Worm (Caenorhabditis elegans) whole organism, L2 larva: ENCODE data around the gene srh-245.

ENCODE experiments used
- F13H6.1 ChIP-seq: sonication (generic microtip); optimal IDR thresholded peaks from 2 replicates; lab custom pipeline; 2016; ENCODE audit warnings: missing genetic modification characterization, missing compliant biosample characterization
- R02D3.7 ChIP-seq: fragments of 150-350 bp; optimal IDR thresholded peaks from 2 replicates; lab custom pipeline; 2014; ENCODE audit warnings: missing biosample characterization, missing genetic modification characterization
- ZK546.5 ChIP-seq: sonication (generic microtip); optimal IDR thresholded peaks from 2 replicates; lab custom pipeline; 2017; ENCODE audit warnings: missing biosample characterization, missing genetic modification characterization
- alr-1 ChIP-seq: fragments of 150-350 bp; optimal IDR thresholded peaks from 2 replicates; lab custom pipeline; 2014; ENCODE audit warnings: missing biosample characterization, missing genetic modification characterization
- ceh-16 ChIP-seq: fragments of 150-350 bp; optimal IDR thresholded peaks from 2 replicates; lab custom pipeline; 2014; ENCODE audit warnings: missing biosample characterization, missing genetic modification characterization
- crh-2 ChIP-seq: sonication (generic microtip); optimal IDR thresholded peaks from 2 replicates; lab custom pipeline; 2017; ENCODE audit warnings: missing biosample characterization, missing genetic modification characterization
- dmd-4 ChIP-seq: sonication (generic microtip); optimal IDR thresholded peaks from 2 replicates; lab custom pipeline; 2017; ENCODE audit warnings: missing biosample characterization, missing genetic modification characterization
- egl-27 ChIP-seq: sonication (generic microtip); optimal IDR thresholded peaks from 3 replicates; lab custom pipeline; 2017; ENCODE audit warnings: missing biosample characterization, missing genetic modification reagents, missing genetic modification characterization
- elt-3 ChIP-seq: sonication (generic microtip); optimal IDR thresholded peaks from 2 replicates; lab custom pipeline; 2017; ENCODE audit warnings: missing biosample characterization, missing genetic modification characterization
- fos-1 ChIP-seq: fragments of 150-350 bp; optimal IDR thresholded peaks from 2 replicates; lab custom pipeline; 2014; ENCODE audit warnings: missing biosample characterization, missing genetic modification characterization
- gmeb-1 ChIP-seq: fragments of 150-350 bp; optimal IDR thresholded peaks from 2 replicates; lab custom pipeline; 2014; ENCODE audit warnings: missing biosample characterization, missing genetic modification characterization
- lin-11 ChIP-seq: fragments of 150-350 bp; sonication (generic microtip); optimal IDR thresholded peaks from 2 replicates; lab custom pipeline; 2014; ENCODE audit warnings: missing biosample characterization, missing genetic modification characterization, inconsistent platforms, mixed read lengths
- lsy-2 ChIP-seq, 2 experiments: fragments of 150-350 bp in 1 of 2; sonication (generic microtip) in 1 of 2; optimal IDR thresholded peaks; 2 replicates each; lab custom pipeline; 2014 to 2017; ENCODE audit warnings: missing biosample characterization in 2 of 2, missing genetic modification characterization in 2 of 2
- mab-5 ChIP-seq: fragments of 150-350 bp; optimal IDR thresholded peaks from 2 replicates; lab custom pipeline; 2014; ENCODE audit warnings: missing biosample characterization, missing genetic modification characterization
- mbf-1 ChIP-seq: sonication (generic microtip); optimal IDR thresholded peaks from 2 replicates; lab custom pipeline; 2017; ENCODE audit warnings: missing biosample characterization, missing genetic modification characterization
- mdl-1 ChIP-seq, 2 experiments: fragments of 150-350 bp in 1 of 2; sonication (generic microtip) in 1 of 2; optimal IDR thresholded peaks; 2 replicates each; lab custom pipeline; 2017; ENCODE audit warnings: missing biosample characterization in 2 of 2, missing genetic modification characterization in 2 of 2
- nhr-11 ChIP-seq: fragments of 150-350 bp; optimal IDR thresholded peaks from 2 replicates; lab custom pipeline; 2014; ENCODE audit warnings: missing biosample characterization, missing genetic modification characterization
- nhr-12 ChIP-seq: fragments of 150-350 bp; optimal IDR thresholded peaks from 2 replicates; lab custom pipeline; 2014; ENCODE audit warnings: missing biosample characterization, missing genetic modification characterization
- nhr-129 ChIP-seq: fragments of 150-350 bp; optimal IDR thresholded peaks from 2 replicates; lab custom pipeline; 2014; ENCODE audit warnings: missing biosample characterization, missing genetic modification characterization
- nhr-21 ChIP-seq: fragments of 150-350 bp; optimal IDR thresholded peaks from 2 replicates; lab custom pipeline; 2014; ENCODE audit warnings: missing biosample characterization, missing genetic modification characterization
- nhr-23 ChIP-seq: fragments of 150-350 bp; optimal IDR thresholded peaks from 2 replicates; lab custom pipeline; 2014; ENCODE audit warnings: missing biosample characterization, missing genetic modification reagents, missing genetic modification characterization
- nhr-237 ChIP-seq: fragments of 150-350 bp; optimal IDR thresholded peaks from 2 replicates; lab custom pipeline; 2014; ENCODE audit warnings: missing biosample characterization, missing genetic modification characterization
- nhr-77 ChIP-seq: fragments of 150-350 bp; optimal IDR thresholded peaks from 2 replicates; lab custom pipeline; 2014; ENCODE audit warnings: missing biosample characterization, missing genetic modification characterization
- peb-1 ChIP-seq: fragments of 150-350 bp; optimal IDR thresholded peaks from 2 replicates; lab custom pipeline; 2014; ENCODE audit warnings: missing biosample characterization, missing genetic modification characterization
- sem-4 ChIP-seq: fragments of 150-350 bp; optimal IDR thresholded peaks from 2 replicates; lab custom pipeline; 2014; ENCODE audit warnings: missing biosample characterization, missing genetic modification reagents, missing genetic modification characterization
- skn-1 ChIP-seq: sonication (generic microtip); optimal IDR thresholded peaks from 2 replicates; lab custom pipeline; 2017; ENCODE audit warnings: missing biosample characterization, missing genetic modification characterization
- sma-9 ChIP-seq, 2 experiments: fragments of 150-350 bp in 1 of 2; sonication (generic microtip) in 1 of 2; optimal IDR thresholded peaks; 2 replicates each; lab custom pipeline; 2014 to 2016; ENCODE audit warnings: missing genetic modification characterization in 2 of 2, mild to moderate bottlenecking in 1 of 2, missing biosample characterization in 1 of 2, missing compliant biosample characterization in 1 of 2, missing genetic modification reagents in 1 of 2, moderate library complexity in 1 of 2
- snpc-4 ChIP-seq: fragments of 150-350 bp; optimal IDR thresholded peaks from 2 replicates; lab custom pipeline; 2014; ENCODE audit warnings: missing biosample characterization, missing genetic modification characterization
- unc-39 ChIP-seq: fragments of 150-350 bp; optimal IDR thresholded peaks from 2 replicates; lab custom pipeline; 2014; ENCODE audit warnings: missing biosample characterization, missing genetic modification characterization
- unc-55 ChIP-seq: fragments of 150-350 bp; sonication (generic microtip); optimal IDR thresholded peaks from 3 replicates; lab custom pipeline; 2014; ENCODE audit warnings: missing biosample characterization, missing genetic modification reagents, missing genetic modification characterization
- unc-62 ChIP-seq: fragments of 150-350 bp; optimal IDR thresholded peaks from 2 replicates; lab custom pipeline; 2014; ENCODE audit warnings: missing biosample characterization, missing genetic modification reagents, missing genetic modification characterization
- zag-1 ChIP-seq: fragments of 150-350 bp; optimal IDR thresholded peaks from 2 replicates; lab custom pipeline; 2014; ENCODE audit warnings: missing biosample characterization, missing genetic modification characterization
- ztf-1 ChIP-seq: fragments of 200-800 bp; sonication (Bioruptor generic); conservative IDR thresholded peaks from 2 replicates; pipeline ENCODE4 v1.3.6; 2022; ENCODE audit warnings: missing genetic modification characterization, missing compliant biosample characterization
- ztf-11 ChIP-seq: sonication (generic microtip); optimal IDR thresholded peaks from 2 replicates; lab custom pipeline; 2017; ENCODE audit warnings: missing biosample characterization, missing genetic modification characterization
- ztf-4 ChIP-seq: fragments of 150-350 bp; optimal IDR thresholded peaks from 2 replicates; lab custom pipeline; 2014; ENCODE audit warnings: missing biosample characterization, missing genetic modification characterization

Gene srh-245

DNA sequence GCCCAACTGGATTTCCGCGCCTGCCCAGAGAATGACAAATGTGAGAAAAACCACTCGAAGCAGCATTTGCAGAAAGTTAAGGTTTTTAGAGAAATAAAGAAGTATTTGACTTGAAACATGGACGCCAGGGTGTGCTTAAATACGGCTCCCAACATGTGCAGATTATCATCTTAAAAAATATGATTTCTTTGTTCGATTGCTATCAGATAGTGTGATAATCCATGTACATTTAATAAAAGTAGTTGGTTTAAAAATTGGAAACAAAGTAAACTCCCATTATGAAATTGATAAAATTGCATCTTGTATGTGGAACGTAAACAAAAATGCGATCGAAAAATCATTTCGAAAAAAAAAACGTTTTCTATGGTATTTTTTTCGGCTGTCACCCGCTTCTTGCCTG, 28.1 kb downstream of the srh-245 start, which contains the start of gene F48G7.8:
Gene F48G7.8, minus strand, starts transcription at position 101 of the 400 bp plus-strand sequence.
- TF ChIP-seq elt-3 (tag; lab: Kevin White, UChicago) = no peak
- TF ChIP-seq peb-1 (tag; lab: Kevin White, UChicago) = no peak
- no peak for TF ChIP-seq crh-2 (tag; lab: Kevin White, UChicago)
- no peak for TF ChIP-seq nhr-11 (tag; lab: Kevin White, UChicago)
- no peak for TF ChIP-seq nhr-77 (tag; lab: Kevin White, UChicago)
- TF ChIP-seq fos-1 (tag; lab: Kevin White, UChicago) = no peak
- no peak for TF ChIP-seq ztf-11 (tag; lab: Kevin White, UChicago)
- no peak for TF ChIP-seq unc-62 (GFP tag; lab: Kevin White, UChicago)
- no peak for TF ChIP-seq ztf-4 (tag; lab: Kevin White, UChicago)
- no peak for TF ChIP-seq mbf-1
- no peak for TF ChIP-seq nhr-237 (tag; lab: Kevin White, UChicago)
- no peak for TF ChIP-seq egl-27 (tag; lab: Kevin White, UChicago)
- TF ChIP-seq ceh-16 = no peak
- TF ChIP-seq F13H6.1 (tag; lab: Kevin White, UChicago) = no peak
- no peak for TF ChIP-seq nhr-21 (tag; lab: Kevin White, UChicago)
- TF ChIP-seq ztf-1 (GFP tag; lab: Robert Waterston, UW) = no peak
- no peak for TF ChIP-seq gmeb-1

DNA sequence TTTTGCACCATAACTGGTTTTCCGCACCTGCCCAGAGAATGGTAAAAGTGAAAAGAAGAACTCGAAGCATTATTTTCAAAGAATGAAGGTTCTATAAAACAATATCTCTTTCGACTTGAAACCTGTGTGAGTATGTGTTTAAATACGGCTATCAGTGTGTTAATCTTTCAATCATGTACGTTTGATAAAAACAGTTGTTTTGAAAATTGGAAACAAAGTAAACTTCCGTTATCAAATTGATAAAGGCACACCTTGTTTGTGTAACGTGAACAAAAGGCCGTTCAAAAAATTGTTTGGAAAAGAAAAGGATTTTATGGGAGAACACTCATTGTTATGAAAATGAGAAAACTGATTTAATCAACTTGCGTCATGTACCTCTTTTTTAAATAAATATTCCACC, 29.4 kb downstream of the srh-245 start, which contains the start of gene F48G7.7:
Gene F48G7.7, minus strand, starts transcription at position 101 of the 400 bp plus-strand sequence.
- TF ChIP-seq mdl-1 (tag; optimal IDR thresholded peaks at IDR 0.05; lab: Kevin White, UChicago) = no peak
- no peak for TF ChIP-seq ztf-11 (tag; lab: Kevin White, UChicago)
- no peak for TF ChIP-seq dmd-4 (tag; lab: Kevin White, UChicago)
- no peak for TF ChIP-seq nhr-11 (tag; lab: Kevin White, UChicago)
- no peak for TF ChIP-seq ztf-4 (tag; lab: Kevin White, UChicago)
- TF ChIP-seq R02D3.7 (tag; lab: Kevin White, UChicago) = no peak
- no peak for TF ChIP-seq ZK546.5 (tag; lab: Kevin White, UChicago)
- no peak for TF ChIP-seq zag-1
- TF ChIP-seq egl-27 (tag; lab: Kevin White, UChicago) = no peak
- no peak for TF ChIP-seq sma-9 (GFP tag; optimal IDR thresholded peaks at IDR 0.05; lab: Kevin White, UChicago)
- TF ChIP-seq sma-9 (tag; optimal IDR thresholded peaks at IDR 0.05; lab: Kevin White, UChicago) = no peak
- TF ChIP-seq lsy-2 (tag; optimal IDR thresholded peaks at IDR 0.05; lab: Kevin White, UChicago) = no peak

ce11 chrV:624922-625321, 30.8 kb downstream of the srh-245 start, which contains the start of gene srt-17:
TSS of gene srt-17 (minus strand) at chrV:625022.
- TF ChIP-seq nhr-129 (tag; lab: Kevin White, UChicago) (no peak), fos-1 (tag; lab: Kevin White, UChicago) (no peak), sma-9 (GFP tag; optimal IDR thresholded peaks at IDR 0.05; lab: Kevin White, UChicago) (no peak), sma-9 (tag; optimal IDR thresholded peaks at IDR 0.05; lab: Kevin White, UChicago) (no peak), elt-3 (tag; lab: Kevin White, UChicago) (no peak), nhr-23 (tag; lab: Kevin White, UChicago) (no peak), lin-11 (tag; lab: Kevin White, UChicago) (no peak), nhr-12 (no peak), mab-5 (tag; lab: Kevin White, UChicago) (no peak), sem-4 (tag; lab: Kevin White, UChicago) (no peak), skn-1 (tag; lab: Kevin White, UChicago) (no peak), unc-39 (tag; lab: Kevin White, UChicago) (no peak)

DNA sequence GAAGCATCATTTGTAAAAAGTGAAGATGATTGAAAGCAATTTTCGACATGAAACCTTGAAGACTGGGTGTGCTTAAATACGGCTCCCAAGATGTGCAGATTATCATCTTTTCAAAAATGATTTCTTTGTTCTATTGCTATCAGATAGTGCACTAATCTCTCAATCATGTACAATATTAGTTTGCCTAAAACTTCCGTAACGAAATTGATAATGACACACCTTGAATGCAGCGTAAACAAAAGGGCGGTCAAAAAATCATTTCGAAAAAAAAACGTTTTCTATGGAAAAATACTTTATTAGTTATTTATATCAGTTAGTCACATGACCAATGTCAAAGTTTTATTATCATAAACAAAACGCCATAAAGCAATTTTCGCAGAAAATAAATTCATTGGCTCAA, 32.8 kb downstream of the srh-245 start, which contains the start of gene F48G7.5:
Gene F48G7.5, minus strand, starts transcription at position 34 of the 400 bp plus-strand sequence.
- TF ChIP-seq egl-27 (tag; lab: Kevin White, UChicago) (no peak), snpc-4 (tag; lab: Kevin White, UChicago) (no peak), nhr-12 (no peak), ztf-1 (GFP tag; lab: Robert Waterston, UW) (no peak), ceh-16 (no peak), skn-1 (tag; lab: Kevin White, UChicago) (no peak), nhr-11 (tag; lab: Kevin White, UChicago) (no peak), nhr-21 (tag; lab: Kevin White, UChicago) (no peak), unc-55 (GFP tag; lab: Kevin White, UChicago) (no peak), zag-1 (no peak), crh-2 (tag; lab: Kevin White, UChicago) (no peak), alr-1 (tag; lab: Kevin White, UChicago) (no peak)
